Fruit fly (Drosophila melanogaster): Measurements from ENCODE around the gene polybromo.

Gene polybromo

dm6 chr3R:24813637-24814301, 8.7 kb upstream of the polybromo start, which contains the start of the genes lili and CG34150 (continued):
- 0 out of 2 replicates have a peak, but pooled peaks have one; percentile 26 for TF ChIP-seq wor (GFP tag; IDR thresholded peaks at IDR 0.05)
- no peak for TF ChIP-seq crol (GFP tag; IDR thresholded peaks at IDR 0.05)
- peak; percentile 44 for TF ChIP-seq Adf1 (GFP tag; IDR thresholded peaks at IDR 0.05)
- TF ChIP-seq Ada2b (GFP tag; IDR thresholded peaks at IDR 0.05): peak; percentile 63; the same call in 1 of the 2 replicates
- TF ChIP-seq Hand (GFP tag; optimal IDR thresholded peaks at IDR 0.05): no peak
- TF ChIP-seq CG1647 (GFP tag; optimal IDR thresholded peaks at IDR 0.05): peak; percentile 64
- TF ChIP-seq hb (GFP tag; IDR thresholded peaks at IDR 0.05; ENCODE audit: partially characterized antibody): peak; percentile 67; the same call in 1 of the 3 replicates
- peak; percentile 47 for TF ChIP-seq shn (GFP tag; optimal IDR thresholded peaks at IDR 0.05)
- TF ChIP-seq CG31224 (GFP tag; IDR thresholded peaks at IDR 0.05): peak; percentile 42; the same call in 1 of the 2 replicates
- TF ChIP-seq gsb (GFP tag; IDR thresholded peaks at IDR 0.05): no peak
- TF ChIP-seq Drgx (GFP tag; IDR thresholded peaks at IDR 0.05): no peak; the same call in 1 of the 2 replicates
- peak; percentile 58 for TF ChIP-seq Hmr (GFP tag; optimal IDR thresholded peaks at IDR 0.05)
- TF ChIP-seq CG8924 (tag; optimal IDR thresholded peaks at IDR 0.05): peak; percentile 75
- no peak for TF ChIP-seq Hr39 (optimal IDR thresholded peaks at IDR 0.05)
- peak; percentile 95 for TF ChIP-seq CG9437 (GFP tag; optimal IDR thresholded peaks at IDR 0.05)
- TF ChIP-seq cwo (GFP tag; optimal IDR thresholded peaks at IDR 0.05): peak; percentile 40
- peak; percentile 41 for TF ChIP-seq CG1792 (GFP tag; optimal IDR thresholded peaks at IDR 0.05)
- TF ChIP-seq Dad (GFP tag; optimal IDR thresholded peaks at IDR 0.05): peak; percentile 73
- peak; percentile 77 for TF ChIP-seq tin (GFP tag; optimal IDR thresholded peaks at IDR 0.05)
- TF ChIP-seq CG11398 (GFP tag; optimal IDR thresholded peaks at IDR 0.05): no peak
- TF ChIP-seq da (GFP tag; optimal IDR thresholded peaks at IDR 0.05): peak; percentile 22
- TF ChIP-seq CG32767 (GFP tag; IDR thresholded peaks at IDR 0.05): peak; percentile 73; the same call in 1 of the 2 replicates
- peak; percentile 66; the same call in 2 of the 3 replicates for TF ChIP-seq H15 (GFP tag; IDR thresholded peaks at IDR 0.05)
- peak; percentile 82 for TF ChIP-seq nmo (GFP tag; optimal IDR thresholded peaks at IDR 0.05)
- TF ChIP-seq CG10979 (tag; optimal IDR thresholded peaks at IDR 0.05): peak; percentile 57
- TF ChIP-seq CG18764 (GFP tag; optimal IDR thresholded peaks at IDR 0.05): peak; percentile 73
- TF ChIP-seq Six4 (GFP tag; optimal IDR thresholded peaks at IDR 0.05): peak; percentile 77
- peak; percentile 62 for TF ChIP-seq ERR (GFP tag; optimal IDR thresholded peaks at IDR 0.05)
- no peak for TF ChIP-seq Eip74EF (GFP tag; optimal IDR thresholded peaks at IDR 0.05)
- peak; percentile 77 for TF ChIP-seq CG31388 (GFP tag; optimal IDR thresholded peaks at IDR 0.05)
- peak; percentile 53 for TF ChIP-seq CG18011 (GFP tag; optimal IDR thresholded peaks at IDR 0.05)
- peak; percentile 66 for TF ChIP-seq dysf (GFP tag; IDR thresholded peaks at IDR 0.05)
- peak; percentile 43 for TF ChIP-seq Spps (tag; optimal IDR thresholded peaks at IDR 0.05)
- TF ChIP-seq bbx (GFP tag; IDR thresholded peaks at IDR 0.05; ENCODE audit: partially characterized antibody): peak; percentile 80
- TF ChIP-seq ac (GFP tag; optimal IDR thresholded peaks at IDR 0.05): no peak
- no peak for TF ChIP-seq wdn (GFP tag; IDR thresholded peaks at IDR 0.05)
- no peak for TF ChIP-seq sens-2 (GFP tag; IDR thresholded peaks at IDR 0.05)
- TF ChIP-seq CG6791 (GFP tag; IDR thresholded peaks at IDR 0.05; ENCODE audit: partially characterized antibody): peak; percentile 76
- TF ChIP-seq org-1 (GFP tag; optimal IDR thresholded peaks at IDR 0.05): no peak
- no peak for TF ChIP-seq sqz (GFP tag; optimal IDR thresholded peaks at IDR 0.05)
- TF ChIP-seq CG12769 (tag; optimal IDR thresholded peaks at IDR 0.05): no peak
- no peak for TF ChIP-seq tap (tag; optimal IDR thresholded peaks at IDR 0.05)
- TF ChIP-seq sr (GFP tag; IDR thresholded peaks at IDR 0.05): no peak
- TF ChIP-seq Fer3 (tag; optimal IDR thresholded peaks at IDR 0.05): peak; percentile 75
- TF ChIP-seq Poxn (GFP tag; IDR thresholded peaks at IDR 0.05): no peak
- TF ChIP-seq CG8359 (GFP tag; optimal IDR thresholded peaks at IDR 0.05; ENCODE audit: borderline replicate concordance): no peak
- peak; percentile 97 for TF ChIP-seq sens (GFP tag)
- TF ChIP-seq Sox102F (GFP tag; optimal IDR thresholded peaks at IDR 0.05): no peak
- TF ChIP-seq CG11456 (GFP tag; IDR thresholded peaks at IDR 0.05): peak; percentile 77; the same call in 2 of the 3 replicates
- TF ChIP-seq crp (GFP tag; optimal IDR thresholded peaks at IDR 0.05): peak; percentile 78 to 94
